Worm (Caenorhabditis elegans) whole organism, early embryonic: ENCODE data around the gene fbxa-86.

Experiments
- aly-1 ChIP-seq: sonication (generic microtip); optimal IDR thresholded peaks from 2 replicates; lab custom pipeline; 2016; ENCODE audit warnings: missing genetic modification characterization, missing compliant biosample characterization
- ama-1 ChIP-seq: fragments of 150-350 bp; optimal IDR thresholded peaks from 2 replicates; lab custom pipeline; 2014
- ceh-13 ChIP-seq: fragments of 200-800 bp; sonication (Bioruptor generic); optimal IDR thresholded peaks from 2 replicates; lab custom pipeline; 2018; ENCODE audit warnings: mild to moderate bottlenecking, missing genetic modification characterization, missing compliant biosample characterization
- tbx-37 ChIP-seq: fragments of 200-800 bp; sonication (Bioruptor generic); conservative IDR thresholded peaks from 2 replicates; pipeline ENCODE4 v1.3.6; 2022; ENCODE audit warnings: missing genetic modification reagents, missing genetic modification characterization, missing compliant biosample characterization

- no peak for TF ChIP-seq ceh-13 (GFP tag; lab: Kevin White, UChicago)
- TF ChIP-seq aly-1 (tag; lab: Kevin White, UChicago): no peak
- no peak for TF ChIP-seq ama-1 (lab: Kevin White, UChicago)
- TF ChIP-seq tbx-37 (GFP tag; lab: Robert Waterston, UW): no peak
These were observed 16.1 kb upstream of the fbxa-86 start, which contains the start of gene str-163 for ce11 chrIV:4953887-4954286.
